Worm (Caenorhabditis elegans) whole organism, young adult: ENCODE results near the gene memb-2.

ENCODE experiments used
- B0019.2 ChIP-seq: fragments of 200-800 bp; sonication (Bioruptor generic); conservative IDR thresholded peaks from 2 replicates; pipeline ENCODE4 v1.3.6; 2022; ENCODE audit warnings: missing genetic modification reagents, missing genetic modification characterization, missing compliant biosample characterization
- B0035.1 ChIP-seq: sonication (generic microtip); optimal IDR thresholded peaks from 2 replicates; lab custom pipeline; 2016; ENCODE audit warnings: missing genetic modification characterization, mild to moderate bottlenecking, missing compliant biosample characterization, missing genotype, missing genetic modification reagents
- C06A6.2 ChIP-seq: fragments of 200-800 bp; sonication (Bioruptor generic); conservative IDR thresholded peaks from 2 replicates; pipeline ENCODE4 v1.3.6; 2022; ENCODE audit warnings: missing genetic modification characterization, missing compliant biosample characterization
- C17E4.6 ChIP-seq: fragments of 200-800 bp; sonication (Bioruptor generic); IDR thresholded peaks from 2 replicates; pipeline ENCODE4 v1.3.6; 2022; ENCODE audit warnings: missing genetic modification reagents, missing genetic modification characterization, missing compliant biosample characterization
- F22D6.2 ChIP-seq: sonication (generic microtip); optimal IDR thresholded peaks from 2 replicates; lab custom pipeline; 2016; ENCODE audit warnings: mild to moderate bottlenecking, missing genetic modification characterization, missing compliant biosample characterization
- F33H1.4 ChIP-seq: fragments of 200-800 bp; sonication (Bioruptor generic); IDR thresholded peaks from 2 replicates; pipeline ENCODE4 v1.3.6; 2022; ENCODE audit warnings: missing genetic modification reagents, missing genetic modification characterization, missing compliant biosample characterization
- F49E8.2 ChIP-seq: sonication (generic microtip); optimal IDR thresholded peaks from 3 replicates; lab custom pipeline; 2017; ENCODE audit warnings: missing genetic modification characterization, mild to moderate bottlenecking, missing compliant biosample characterization, antibody characterized with exemption, moderate library complexity; ENCODE audit not compliant: insufficient read depth
- F57C9.4 ChIP-seq: sonication (generic microtip); optimal IDR thresholded peaks from 2 replicates; lab custom pipeline; 2017; ENCODE audit warnings: mild to moderate bottlenecking, missing genetic modification characterization, missing compliant biosample characterization
- K12H6.12 ChIP-seq: fragments of 200-800 bp; sonication (Bioruptor generic); optimal IDR thresholded peaks from 2 replicates; lab custom pipeline; 2018; ENCODE audit warnings: mild to moderate bottlenecking, missing genetic modification characterization, missing compliant biosample characterization
- T26A5.8 ChIP-seq: sonication (generic microtip); optimal IDR thresholded peaks from 2 replicates; lab custom pipeline; 2016; ENCODE audit warnings: missing genetic modification characterization, missing compliant biosample characterization
- Y56A3A.18 ChIP-seq: fragments of 200-800 bp; sonication (Bioruptor generic); IDR thresholded peaks from 2 replicates; pipeline ENCODE4 v1.3.6; 2022; ENCODE audit warnings: missing genetic modification reagents, missing genetic modification characterization, missing compliant biosample characterization
- Y79H2A.3 ChIP-seq: fragments of 200-800 bp; sonication (Bioruptor generic); conservative IDR thresholded peaks from 2 replicates; pipeline ENCODE4 v1.3.6; 2022; ENCODE audit warnings: missing genetic modification reagents, missing genetic modification characterization, missing compliant biosample characterization
- Y95B8A.8 ChIP-seq: fragments of 200-800 bp; sonication (Bioruptor generic); IDR thresholded peaks from 2 replicates; pipeline ENCODE4 v1.3.6; 2022; ENCODE audit warnings: missing genetic modification reagents, missing genetic modification characterization, missing compliant biosample characterization
- ama-1 ChIP-seq, 3 experiments: fragments of 150-350 bp in 1 of 3; sonication (generic microtip) in 2 of 3; optimal IDR thresholded peaks; 2 replicates each; lab custom pipeline; 2014 to 2018; ENCODE audit warnings: missing biosample characterization in 2 of 3, missing genetic modification characterization in 2 of 3, missing genetic modification reagents in 2 of 3
- aptf-3 ChIP-seq: fragments of 200-800 bp; sonication (Bioruptor generic); IDR thresholded peaks from 2 replicates; pipeline ENCODE4 v1.3.6; 2022; ENCODE audit warnings: missing genetic modification characterization, missing compliant biosample characterization
- attf-3 ChIP-seq: fragments of 200-800 bp; sonication (Bioruptor generic); conservative IDR thresholded peaks from 2 replicates; pipeline ENCODE4 v1.3.6; 2022; ENCODE audit warnings: missing genetic modification reagents, missing genetic modification characterization, missing compliant biosample characterization
- attf-5 ChIP-seq: fragments of 200-800 bp; sonication (Bioruptor generic); optimal IDR thresholded peaks from 2 replicates; lab custom pipeline; 2018; ENCODE audit warnings: mild to moderate bottlenecking, missing genetic modification characterization, missing compliant biosample characterization
- bed-2 ChIP-seq: fragments of 200-800 bp; sonication (Bioruptor generic); IDR thresholded peaks from 2 replicates; pipeline ENCODE4 v1.3.6; 2022; ENCODE audit warnings: missing genetic modification reagents, missing genetic modification characterization, missing compliant biosample characterization
- ceh-40 ChIP-seq: fragments of 200-800 bp; sonication (Bioruptor generic); IDR thresholded peaks from 2 replicates; pipeline ENCODE4 v1.3.6; 2022; ENCODE audit warnings: missing genetic modification characterization, missing compliant biosample characterization
- ceh-58 ChIP-seq: fragments of 200-800 bp; sonication (Bioruptor generic); IDR thresholded peaks from 2 replicates; pipeline ENCODE4 v1.3.6; 2022; ENCODE audit warnings: missing genetic modification characterization, missing compliant biosample characterization
- ceh-79 ChIP-seq: sonication (generic microtip); optimal IDR thresholded peaks from 2 replicates; lab custom pipeline; 2017; ENCODE audit warnings: mild to moderate bottlenecking, missing genetic modification characterization, missing compliant biosample characterization
- die-1 ChIP-seq: sonication (generic microtip); optimal IDR thresholded peaks from 2 replicates; lab custom pipeline; 2016; ENCODE audit warnings: missing genotype, mild to moderate bottlenecking, missing genetic modification characterization, missing compliant biosample characterization
- dpl-1 ChIP-seq: fragments of 150-350 bp; optimal IDR thresholded peaks from 2 replicates; lab custom pipeline; 2014; ENCODE audit warnings: missing biosample characterization, missing genetic modification reagents, missing genetic modification characterization
- efl-1 ChIP-seq: fragments of 150-350 bp; optimal IDR thresholded peaks from 2 replicates; lab custom pipeline; 2014; ENCODE audit warnings: missing biosample characterization, missing genetic modification reagents, missing genetic modification characterization
- egl-44 ChIP-seq: fragments of 200-800 bp; sonication (Bioruptor generic); IDR thresholded peaks from 2 replicates; pipeline ENCODE4 v1.3.6; 2022; ENCODE audit warnings: missing genetic modification reagents, missing genetic modification characterization, missing compliant biosample characterization
- egrh-3 ChIP-seq: fragments of 200-800 bp; sonication (Bioruptor generic); IDR thresholded peaks from 2 replicates; pipeline ENCODE4 v1.3.6; 2022; ENCODE audit warnings: missing genetic modification reagents, missing genetic modification characterization, missing compliant biosample characterization
- ets-4 ChIP-seq: fragments of 200-800 bp; sonication (Bioruptor generic); optimal IDR thresholded peaks from 2 replicates; lab custom pipeline; 2018; ENCODE audit warnings: mild to moderate bottlenecking, missing genetic modification characterization, missing compliant biosample characterization
- fkh-3 ChIP-seq: sonication (generic microtip); optimal IDR thresholded peaks from 2 replicates; lab custom pipeline; 2016; ENCODE audit warnings: mild to moderate bottlenecking, missing genetic modification characterization, missing compliant biosample characterization
- him-1 ChIP-seq: sonication (generic microtip); optimal IDR thresholded peaks from 2 replicates; lab custom pipeline; 2016; ENCODE audit warnings: missing genotype, missing genetic modification reagents, missing genetic modification characterization, missing compliant biosample characterization
- hlh-26 ChIP-seq: fragments of 200-800 bp; sonication (Bioruptor generic); conservative IDR thresholded peaks from 2 replicates; pipeline ENCODE4 v1.3.6; 2022; ENCODE audit warnings: missing genetic modification reagents, missing genetic modification characterization, missing compliant biosample characterization
- hrde-1 ChIP-seq: sonication (generic microtip); optimal IDR thresholded peaks from 2 replicates; lab custom pipeline; 2016; ENCODE audit warnings: missing genetic modification characterization, mild to moderate bottlenecking, missing compliant biosample characterization, moderate library complexity, missing genotype, missing genetic modification reagents, borderline replicate concordance
- hsf-1 ChIP-seq: fragments of 200-800 bp; sonication (Bioruptor generic); IDR thresholded peaks from 2 replicates; pipeline ENCODE4 v1.3.6; 2022; ENCODE audit warnings: missing genetic modification reagents, missing genetic modification characterization, missing compliant biosample characterization
- lin-35 ChIP-seq, 3 experiments: fragments of 150-350 bp in 2 of 3; sonication (generic microtip) in 1 of 3; optimal IDR thresholded peaks; 2 replicates each; lab custom pipeline; 2014 to 2018; ENCODE audit warnings: missing biosample characterization in 3 of 3, missing genetic modification characterization in 3 of 3, missing genetic modification reagents in 3 of 3
- lin-40 ChIP-seq: sonication (generic microtip); optimal IDR thresholded peaks from 2 replicates; lab custom pipeline; 2016; ENCODE audit warnings: missing genetic modification characterization, mild to moderate bottlenecking, missing compliant biosample characterization, missing genotype, missing genetic modification reagents
- mxl-1 ChIP-seq: sonication (generic microtip); optimal IDR thresholded peaks from 2 replicates; lab custom pipeline; 2016; ENCODE audit warnings: missing genetic modification characterization, missing compliant biosample characterization
- nhr-27 ChIP-seq: fragments of 200-800 bp; sonication (Bioruptor generic); optimal IDR thresholded peaks from 2 replicates; lab custom pipeline; 2018; ENCODE audit warnings: mild to moderate bottlenecking, missing genetic modification characterization, moderate library complexity, missing compliant biosample characterization
- nhr-80 ChIP-seq: sonication (generic microtip); optimal IDR thresholded peaks from 2 replicates; lab custom pipeline; 2016; ENCODE audit warnings: missing genetic modification characterization, missing compliant biosample characterization
- pbrm-1 ChIP-seq: fragments of 200-800 bp; sonication (Bioruptor generic); IDR thresholded peaks from 2 replicates; pipeline ENCODE4 v1.3.6; 2022; ENCODE audit warnings: missing genetic modification reagents, missing genetic modification characterization, missing compliant biosample characterization
- pha-4 ChIP-seq: fragments of 150-350 bp; sonication (generic microtip); optimal IDR thresholded peaks from 2 replicates; lab custom pipeline; 2014; ENCODE audit warnings: missing biosample characterization, missing genetic modification reagents, missing genetic modification characterization
- rec-8 ChIP-seq, 2 experiments: sonication (generic microtip); optimal IDR thresholded peaks; 2 replicates each; lab custom pipeline; 2016; ENCODE audit warnings: mild to moderate bottlenecking in 2 of 2, missing genetic modification characterization in 2 of 2, missing genetic modification reagents in 2 of 2, missing genotype in 2 of 2, missing biosample characterization in 1 of 2, missing compliant biosample characterization in 1 of 2, moderate library complexity in 1 of 2
- repo-1 ChIP-seq: sonication (generic microtip); optimal IDR thresholded peaks from 2 replicates; lab custom pipeline; 2017; ENCODE audit warnings: mild to moderate bottlenecking, missing genetic modification characterization, missing compliant biosample characterization
- sea-2 ChIP-seq: fragments of 200-800 bp; sonication (Bioruptor generic); IDR thresholded peaks from 2 replicates; pipeline ENCODE4 v1.3.6; 2022; ENCODE audit warnings: missing genetic modification characterization, missing compliant biosample characterization
- snpc-1.3 ChIP-seq: sonication (generic microtip); optimal IDR thresholded peaks from 2 replicates; lab custom pipeline; 2017; ENCODE audit warnings: missing genetic modification characterization, mild to moderate bottlenecking, missing compliant biosample characterization, antibody characterized with exemption, moderate library complexity, missing genotype, missing genetic modification reagents; ENCODE audit not compliant: insufficient read depth
- snpc-4 ChIP-seq, 5 experiments: fragments of 150-350 bp in 1 of 5; sonication (generic microtip) in 4 of 5; optimal IDR thresholded peaks; 2 replicates each; lab custom pipeline; 2014 to 2018; ENCODE audit warnings: missing genetic modification characterization in 5 of 5, missing biosample characterization in 3 of 5, antibody characterized with exemption in 2 of 5, mild to moderate bottlenecking in 2 of 5, missing compliant biosample characterization in 2 of 5, missing genotype in 2 of 5, moderate library complexity in 2 of 5, missing genetic modification reagents in 1 of 5
- somi-1 ChIP-seq: fragments of 200-800 bp; sonication (Bioruptor generic); optimal IDR thresholded peaks from 2 replicates; lab custom pipeline; 2018; ENCODE audit warnings: mild to moderate bottlenecking, missing genetic modification characterization, missing compliant biosample characterization
- tlf-1 ChIP-seq: fragments of 200-800 bp; sonication (Bioruptor generic); optimal IDR thresholded peaks from 2 replicates; lab custom pipeline; 2018; ENCODE audit warnings: mild to moderate bottlenecking, missing genetic modification characterization, missing compliant biosample characterization
- zim-3 ChIP-seq: sonication (generic microtip); optimal IDR thresholded peaks from 2 replicates; lab custom pipeline; 2017; ENCODE audit warnings: mild to moderate bottlenecking, missing genetic modification characterization, moderate library complexity, missing compliant biosample characterization
- ztf-6 ChIP-seq: fragments of 200-800 bp; sonication (Bioruptor generic); IDR thresholded peaks from 2 replicates; pipeline ENCODE4 v1.3.6; 2022; ENCODE audit warnings: missing genetic modification reagents, missing genetic modification characterization, missing compliant biosample characterization

memb-2 gene

DNA sequence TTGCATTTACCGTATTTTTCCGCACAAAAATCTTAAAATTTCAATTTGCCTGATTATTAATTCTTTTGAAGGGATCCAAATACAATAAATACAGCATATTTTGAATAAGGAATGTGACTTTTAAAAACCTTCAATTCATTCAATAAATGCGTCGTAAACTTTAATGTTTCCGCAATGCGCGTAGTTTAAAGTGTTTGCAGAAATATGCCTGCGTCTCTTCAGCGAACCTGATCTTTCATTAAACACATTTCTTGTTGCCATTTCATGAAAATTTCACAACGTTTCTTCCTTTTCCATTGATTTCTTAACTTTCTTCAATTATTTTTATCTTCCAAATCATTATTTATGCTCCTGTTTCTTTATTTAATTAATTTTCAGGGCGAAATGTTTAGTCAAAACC lies 27.6 kb downstream of the memb-2 start, which contains the start of gene vps-37:
vps-37 (plus strand) TSS at position 378 of the 400 bp plus-strand sequence.
- TF ChIP-seq B0035.1 (tag; lab: Kevin White, UChicago): no peak
- TF ChIP-seq snpc-1.3 (tag; lab: Kevin White, UChicago): no peak
- TF ChIP-seq egrh-3 (GFP tag; lab: Robert Waterston, UW): no peak
- TF ChIP-seq ama-1 (optimal IDR thresholded peaks at IDR 0.05; lab: Kevin White, UChicago): no peak
- TF ChIP-seq ama-1 (GFP tag; optimal IDR thresholded peaks at IDR 0.05; lab: Kevin White, UChicago): no peak
- TF ChIP-seq snpc-4 (GFP tag; optimal IDR thresholded peaks at IDR 0.05; lab: Kevin White, UChicago): no peak
- peak in 3 of 4 experiments; percentile 33 to 55 (median 39) for TF ChIP-seq snpc-4 (tag; optimal IDR thresholded peaks at IDR 0.05; lab: Kevin White, UChicago)
- no peak for TF ChIP-seq F49E8.2 (tag; lab: Kevin White, UChicago)
- no peak for TF ChIP-seq K12H6.12 (tag; lab: Kevin White, UChicago)
- no peak for TF ChIP-seq ceh-40 (GFP tag; lab: Robert Waterston, UW)
- peak; percentile 78 for TF ChIP-seq lin-40 (tag; lab: Kevin White, UChicago)
- TF ChIP-seq Y95B8A.8 (GFP tag; lab: Robert Waterston, UW): no peak
- no peak for TF ChIP-seq him-1 (tag; lab: Kevin White, UChicago)
- TF ChIP-seq somi-1 (GFP tag; lab: Kevin White, UChicago): no peak
- TF ChIP-seq aptf-3 (GFP tag; lab: Robert Waterston, UW): no peak
- no peak for TF ChIP-seq ztf-6 (GFP tag; lab: Robert Waterston, UW)
- no peak for TF ChIP-seq nhr-80 (tag; lab: Kevin White, UChicago)
- TF ChIP-seq fkh-3: no peak
- TF ChIP-seq nhr-27 (tag; lab: Kevin White, UChicago): no peak
- TF ChIP-seq F57C9.4: no peak
- TF ChIP-seq T26A5.8 (tag; lab: Kevin White, UChicago): no peak
- TF ChIP-seq B0019.2 (GFP tag; lab: Robert Waterston, UW): no peak
- no peak for TF ChIP-seq tlf-1 (GFP tag; lab: Kevin White, UChicago)
- TF ChIP-seq Y56A3A.18 (GFP tag; lab: Robert Waterston, UW): no peak
- TF ChIP-seq F22D6.2 (tag; lab: Kevin White, UChicago): no peak
- TF ChIP-seq attf-5 (GFP tag; lab: Kevin White, UChicago): no peak
- peak; percentile 46 for TF ChIP-seq efl-1 (GFP tag; lab: Kevin White, UChicago)
- peak in 1 of 3 experiments; percentile 70 for TF ChIP-seq lin-35 (GFP tag; optimal IDR thresholded peaks at IDR 0.05; lab: Kevin White, UChicago)
- no peak for TF ChIP-seq rec-8 (tag; optimal IDR thresholded peaks at IDR 0.05; lab: Kevin White, UChicago)
- no peak for TF ChIP-seq hrde-1
- TF ChIP-seq hlh-26 (GFP tag; lab: Robert Waterston, UW): no peak
- no peak for TF ChIP-seq ceh-79
- TF ChIP-seq repo-1 (tag; lab: Kevin White, UChicago): no peak
- no peak for TF ChIP-seq egl-44
- TF ChIP-seq C17E4.6 (GFP tag; lab: Robert Waterston, UW): no peak
- no peak for TF ChIP-seq zim-3 (tag; lab: Kevin White, UChicago)
- TF ChIP-seq C06A6.2 (GFP tag; lab: Robert Waterston, UW): no peak
- no peak for TF ChIP-seq attf-3
- no peak for TF ChIP-seq ceh-58 (GFP tag; lab: Robert Waterston, UW)
- TF ChIP-seq dpl-1 (GFP tag; lab: Kevin White, UChicago): peak; percentile 45
- no peak for TF ChIP-seq mxl-1
- TF ChIP-seq Y79H2A.3 (GFP tag; lab: Robert Waterston, UW): no peak
- TF ChIP-seq ets-4 (GFP tag; lab: Kevin White, UChicago): no peak
- TF ChIP-seq die-1: no peak
- peak; percentile 62; the same call in 1 of the 2 replicates for TF ChIP-seq pbrm-1 (GFP tag; lab: Robert Waterston, UW)
- no peak for TF ChIP-seq sea-2 (GFP tag; lab: Robert Waterston, UW)
- no peak for TF ChIP-seq hsf-1
- no peak for TF ChIP-seq bed-2 (GFP tag; lab: Robert Waterston, UW)
- TF ChIP-seq pha-4 (tag; lab: Kevin White, UChicago): no peak
- peak; percentile 51; the same call in 1 of the 2 replicates for TF ChIP-seq F33H1.4 (GFP tag; lab: Robert Waterston, UW)
